Worm (Caenorhabditis elegans) whole organism, L2 larva: Measurements from ENCODE around the gene sra-11.

Experiments
- F13H6.1 ChIP-seq: sonication (generic microtip); optimal IDR thresholded peaks from 2 replicates; lab custom pipeline; 2016; ENCODE audit warnings: missing genetic modification characterization, missing compliant biosample characterization
- R02D3.7 ChIP-seq: fragments of 150-350 bp; optimal IDR thresholded peaks from 2 replicates; lab custom pipeline; 2014; ENCODE audit warnings: missing biosample characterization, missing genetic modification characterization
- Y55F3AM.14 ChIP-seq: fragments of 200-800 bp; sonication (Bioruptor generic); optimal IDR thresholded peaks from 2 replicates; lab custom pipeline; 2018; ENCODE audit warnings: mild to moderate bottlenecking, missing genetic modification characterization, missing compliant biosample characterization
- alr-1 ChIP-seq: fragments of 150-350 bp; optimal IDR thresholded peaks from 2 replicates; lab custom pipeline; 2014; ENCODE audit warnings: missing biosample characterization, missing genetic modification characterization
- aly-2 ChIP-seq: fragments of 150-350 bp; optimal IDR thresholded peaks from 2 replicates; lab custom pipeline; 2014; ENCODE audit warnings: missing biosample characterization, missing genetic modification characterization
- ama-1 ChIP-seq: fragments of 150-350 bp; optimal IDR thresholded peaks from 2 replicates; lab custom pipeline; 2018; ENCODE audit warnings: inconsistent platforms
- blmp-1 ChIP-seq: sonication (generic microtip); optimal IDR thresholded peaks from 2 replicates; lab custom pipeline; 2017; ENCODE audit warnings: missing genetic modification characterization, mild to moderate bottlenecking, missing compliant biosample characterization, antibody characterized with exemption, moderate library complexity; ENCODE audit not compliant: insufficient read depth
- ceh-16 ChIP-seq: fragments of 150-350 bp; optimal IDR thresholded peaks from 2 replicates; lab custom pipeline; 2014; ENCODE audit warnings: missing biosample characterization, missing genetic modification characterization
- crh-2 ChIP-seq: sonication (generic microtip); optimal IDR thresholded peaks from 2 replicates; lab custom pipeline; 2017; ENCODE audit warnings: missing biosample characterization, missing genetic modification characterization
- dmd-4 ChIP-seq: sonication (generic microtip); optimal IDR thresholded peaks from 2 replicates; lab custom pipeline; 2017; ENCODE audit warnings: missing biosample characterization, missing genetic modification characterization
- egl-27 ChIP-seq: sonication (generic microtip); optimal IDR thresholded peaks from 3 replicates; lab custom pipeline; 2017; ENCODE audit warnings: missing biosample characterization, missing genetic modification reagents, missing genetic modification characterization
- elt-1 ChIP-seq: fragments of 150-350 bp; optimal IDR thresholded peaks from 2 replicates; lab custom pipeline; 2014; ENCODE audit warnings: missing biosample characterization, missing genetic modification characterization
- fos-1 ChIP-seq: fragments of 150-350 bp; optimal IDR thresholded peaks from 2 replicates; lab custom pipeline; 2014; ENCODE audit warnings: missing biosample characterization, missing genetic modification characterization
- gmeb-1 ChIP-seq: fragments of 150-350 bp; optimal IDR thresholded peaks from 2 replicates; lab custom pipeline; 2014; ENCODE audit warnings: missing biosample characterization, missing genetic modification characterization
- lin-11 ChIP-seq: fragments of 150-350 bp; sonication (generic microtip); optimal IDR thresholded peaks from 2 replicates; lab custom pipeline; 2014; ENCODE audit warnings: missing biosample characterization, missing genetic modification characterization, inconsistent platforms, mixed read lengths
- lin-13 ChIP-seq: fragments of 150-350 bp; optimal IDR thresholded peaks from 2 replicates; lab custom pipeline; 2014; ENCODE audit warnings: missing biosample characterization, missing genetic modification reagents, missing genetic modification characterization
- lin-39 ChIP-seq: fragments of 150-350 bp; optimal IDR thresholded peaks from 2 replicates; lab custom pipeline; 2014; ENCODE audit warnings: missing biosample characterization, missing genetic modification reagents, missing genetic modification characterization
- lsy-2 ChIP-seq, 2 experiments: fragments of 150-350 bp in 1 of 2; sonication (generic microtip) in 1 of 2; optimal IDR thresholded peaks; 2 replicates each; lab custom pipeline; 2014 to 2017; ENCODE audit warnings: missing biosample characterization in 2 of 2, missing genetic modification characterization in 2 of 2
- mab-5 ChIP-seq: fragments of 150-350 bp; optimal IDR thresholded peaks from 2 replicates; lab custom pipeline; 2014; ENCODE audit warnings: missing biosample characterization, missing genetic modification characterization
- mbf-1 ChIP-seq: sonication (generic microtip); optimal IDR thresholded peaks from 2 replicates; lab custom pipeline; 2017; ENCODE audit warnings: missing biosample characterization, missing genetic modification characterization
- mdl-1 ChIP-seq, 2 experiments: fragments of 150-350 bp in 1 of 2; sonication (generic microtip) in 1 of 2; optimal IDR thresholded peaks; 2 replicates each; lab custom pipeline; 2017; ENCODE audit warnings: missing biosample characterization in 2 of 2, missing genetic modification characterization in 2 of 2
- nhr-11 ChIP-seq: fragments of 150-350 bp; optimal IDR thresholded peaks from 2 replicates; lab custom pipeline; 2014; ENCODE audit warnings: missing biosample characterization, missing genetic modification characterization
- nhr-12 ChIP-seq: fragments of 150-350 bp; optimal IDR thresholded peaks from 2 replicates; lab custom pipeline; 2014; ENCODE audit warnings: missing biosample characterization, missing genetic modification characterization
- nhr-129 ChIP-seq: fragments of 150-350 bp; optimal IDR thresholded peaks from 2 replicates; lab custom pipeline; 2014; ENCODE audit warnings: missing biosample characterization, missing genetic modification characterization
- nhr-21 ChIP-seq: fragments of 150-350 bp; optimal IDR thresholded peaks from 2 replicates; lab custom pipeline; 2014; ENCODE audit warnings: missing biosample characterization, missing genetic modification characterization
- nhr-237 ChIP-seq: fragments of 150-350 bp; optimal IDR thresholded peaks from 2 replicates; lab custom pipeline; 2014; ENCODE audit warnings: missing biosample characterization, missing genetic modification characterization
- nhr-25 ChIP-seq: fragments of 150-350 bp; sonication (generic microtip); optimal IDR thresholded peaks from 3 replicates; lab custom pipeline; 2014; ENCODE audit warnings: missing biosample characterization, missing genetic modification characterization
- nhr-6 ChIP-seq: fragments of 150-350 bp; optimal IDR thresholded peaks from 2 replicates; lab custom pipeline; 2014; ENCODE audit warnings: missing biosample characterization, missing genetic modification characterization
- peb-1 ChIP-seq: fragments of 150-350 bp; optimal IDR thresholded peaks from 2 replicates; lab custom pipeline; 2014; ENCODE audit warnings: missing biosample characterization, missing genetic modification characterization
- sem-4 ChIP-seq: fragments of 150-350 bp; optimal IDR thresholded peaks from 2 replicates; lab custom pipeline; 2014; ENCODE audit warnings: missing biosample characterization, missing genetic modification reagents, missing genetic modification characterization
- skn-1 ChIP-seq: sonication (generic microtip); optimal IDR thresholded peaks from 2 replicates; lab custom pipeline; 2017; ENCODE audit warnings: missing biosample characterization, missing genetic modification characterization
- sma-3 ChIP-seq: sonication (generic microtip); optimal IDR thresholded peaks from 2 replicates; lab custom pipeline; 2016; ENCODE audit warnings: missing genetic modification reagents, missing genetic modification characterization, missing compliant biosample characterization
- sma-9 ChIP-seq, 2 experiments: fragments of 150-350 bp in 1 of 2; sonication (generic microtip) in 1 of 2; optimal IDR thresholded peaks; 2 replicates each; lab custom pipeline; 2014 to 2016; ENCODE audit warnings: missing genetic modification characterization in 2 of 2, mild to moderate bottlenecking in 1 of 2, missing biosample characterization in 1 of 2, missing compliant biosample characterization in 1 of 2, missing genetic modification reagents in 1 of 2, moderate library complexity in 1 of 2
- snpc-4 ChIP-seq: fragments of 150-350 bp; optimal IDR thresholded peaks from 2 replicates; lab custom pipeline; 2014; ENCODE audit warnings: missing biosample characterization, missing genetic modification characterization
- unc-55 ChIP-seq: fragments of 150-350 bp; sonication (generic microtip); optimal IDR thresholded peaks from 3 replicates; lab custom pipeline; 2014; ENCODE audit warnings: missing biosample characterization, missing genetic modification reagents, missing genetic modification characterization
- unc-62 ChIP-seq: fragments of 150-350 bp; optimal IDR thresholded peaks from 2 replicates; lab custom pipeline; 2014; ENCODE audit warnings: missing biosample characterization, missing genetic modification reagents, missing genetic modification characterization
- zag-1 ChIP-seq: fragments of 150-350 bp; optimal IDR thresholded peaks from 2 replicates; lab custom pipeline; 2014; ENCODE audit warnings: missing biosample characterization, missing genetic modification characterization
- ztf-1 ChIP-seq: fragments of 200-800 bp; sonication (Bioruptor generic); conservative IDR thresholded peaks from 2 replicates; pipeline ENCODE4 v1.3.6; 2022; ENCODE audit warnings: missing genetic modification characterization, missing compliant biosample characterization
- ztf-11 ChIP-seq: sonication (generic microtip); optimal IDR thresholded peaks from 2 replicates; lab custom pipeline; 2017; ENCODE audit warnings: missing biosample characterization, missing genetic modification characterization
- ztf-4 ChIP-seq: fragments of 150-350 bp; optimal IDR thresholded peaks from 2 replicates; lab custom pipeline; 2014; ENCODE audit warnings: missing biosample characterization, missing genetic modification characterization

sra-11 gene

DNA sequence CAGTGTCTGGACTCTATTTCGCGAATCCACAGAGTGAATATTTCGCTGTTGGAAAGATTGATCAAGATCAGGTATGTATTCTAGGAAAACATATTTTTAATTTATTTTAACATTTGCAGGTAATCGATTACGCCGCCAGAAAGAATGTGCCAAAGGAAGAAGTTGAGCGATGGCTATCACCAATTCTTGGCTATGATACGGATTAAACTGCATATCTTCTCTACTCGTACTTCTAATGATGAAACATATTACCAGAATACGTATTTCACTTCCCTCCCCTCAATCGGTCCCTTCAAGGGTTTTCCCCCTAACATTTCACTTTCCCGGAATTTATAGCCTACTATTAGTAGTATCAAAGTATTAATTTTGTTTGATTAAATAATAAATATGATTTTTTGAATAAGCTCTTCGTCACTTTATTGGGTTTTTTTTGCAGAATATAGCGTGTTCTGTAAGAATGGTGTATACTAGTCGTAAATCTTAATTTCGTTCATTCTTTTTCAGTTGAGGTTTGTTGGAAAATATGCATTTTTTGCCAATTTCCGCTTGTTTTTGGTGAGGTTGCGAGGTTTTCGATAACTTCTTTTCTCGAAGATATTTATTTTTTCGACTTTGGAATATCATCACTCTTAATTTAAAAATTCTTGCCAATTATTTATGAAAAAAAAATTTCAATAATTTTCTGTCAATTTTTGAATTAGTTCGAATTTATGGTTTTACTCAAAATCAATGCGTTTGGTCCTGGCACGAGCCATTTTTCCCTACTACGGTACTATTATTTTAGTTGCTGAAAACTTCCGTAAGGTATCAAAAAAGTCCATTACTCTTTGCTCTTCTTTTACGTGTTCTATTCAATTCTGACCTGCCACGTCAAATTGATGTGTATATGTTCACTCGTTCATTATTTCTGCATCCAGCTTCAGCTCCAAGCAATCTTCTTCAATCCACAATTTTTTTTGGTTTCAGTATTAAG, 20.8 kb upstream of the sra-11 start:
- no peak for TF ChIP-seq snpc-4 (tag; lab: Kevin White, UChicago)
- TF ChIP-seq nhr-237 (tag; lab: Kevin White, UChicago) = no peak
- TF ChIP-seq nhr-21 (tag; lab: Kevin White, UChicago) = no peak
- no peak for TF ChIP-seq lsy-2 (tag; optimal IDR thresholded peaks at IDR 0.05; lab: Kevin White, UChicago)
- TF ChIP-seq dmd-4 (tag; lab: Kevin White, UChicago) = no peak
- TF ChIP-seq lin-39 = no peak
- no peak for TF ChIP-seq mab-5
- no peak for TF ChIP-seq ztf-4 (tag; lab: Kevin White, UChicago)
- TF ChIP-seq nhr-25 (tag; lab: Kevin White, UChicago) = no peak
- TF ChIP-seq lin-13 (GFP tag; lab: Kevin White, UChicago) = no peak
- no peak for TF ChIP-seq ztf-1
- TF ChIP-seq unc-55 = no peak
- no peak for TF ChIP-seq skn-1 (tag; lab: Kevin White, UChicago)

ce11 chrII:10925804-10926570, 15.9 kb upstream of the sra-11 start, which contains the start of gene metr-1:
Gene metr-1 (plus strand): TSS chrII:10926561.
- TF ChIP-seq sma-9 (GFP tag; optimal IDR thresholded peaks at IDR 0.05; lab: Kevin White, UChicago) (peak; percentile 15), sma-9 (tag; optimal IDR thresholded peaks at IDR 0.05; lab: Kevin White, UChicago) (no peak), nhr-129 (tag; lab: Kevin White, UChicago) (no peak), aly-2 (tag; lab: Kevin White, UChicago) (no peak), unc-55 (no peak), Y55F3AM.14 (GFP tag; lab: Kevin White, UChicago) (no peak), lin-13 (GFP tag; lab: Kevin White, UChicago) (no peak), ztf-11 (tag; lab: Kevin White, UChicago) (no peak), nhr-21 (tag; lab: Kevin White, UChicago) (peak; percentile 60), gmeb-1 (peak; percentile 63), lin-11 (tag; lab: Kevin White, UChicago) (no peak), lin-39 (no peak), fos-1 (tag; lab: Kevin White, UChicago) (peak; percentile 68), lsy-2 (tag; optimal IDR thresholded peaks at IDR 0.05; lab: Kevin White, UChicago) (peak in 1 of 2 experiments; percentile 49), nhr-11 (tag; lab: Kevin White, UChicago) (no peak), peb-1 (tag; lab: Kevin White, UChicago) (no peak), ama-1 (lab: Kevin White, UChicago) (peak; percentile 46), crh-2 (tag; lab: Kevin White, UChicago) (peak; percentile 2), mbf-1 (tag; lab: Kevin White, UChicago) (no peak)
- TF ChIP-seq, all 48 proteins: peak for 7

DNA sequence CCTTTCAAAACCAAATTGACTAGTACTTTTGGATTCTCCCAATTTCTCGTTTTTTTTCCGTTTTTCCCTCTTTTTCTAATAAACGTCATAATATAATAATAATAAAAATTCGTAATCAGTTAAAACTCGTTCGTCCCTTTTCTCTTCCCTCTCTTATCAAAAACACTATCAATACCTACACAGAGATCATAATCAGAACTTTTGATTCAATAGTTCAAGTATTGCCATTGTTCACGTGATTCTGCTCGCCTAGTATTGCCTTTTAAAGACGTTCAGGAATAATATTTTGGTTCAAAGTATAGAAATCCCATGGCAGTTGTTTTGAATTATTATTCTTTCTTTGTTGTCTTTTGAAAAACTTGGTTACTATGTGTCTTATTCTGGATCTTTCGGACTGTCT, 14.6 kb upstream of the sra-11 start:
- TF ChIP-seq gmeb-1 (peak; percentile 38), fos-1 (tag; lab: Kevin White, UChicago) (peak; percentile 96), nhr-11 (tag; lab: Kevin White, UChicago) (no peak), nhr-129 (tag; lab: Kevin White, UChicago) (no peak), nhr-237 (tag; lab: Kevin White, UChicago) (no peak), mbf-1 (tag; lab: Kevin White, UChicago) (no peak), peb-1 (tag; lab: Kevin White, UChicago) (no peak), crh-2 (tag; lab: Kevin White, UChicago) (peak; percentile 63), R02D3.7 (tag; lab: Kevin White, UChicago) (no peak), nhr-12 (tag; lab: Kevin White, UChicago) (no peak), snpc-4 (tag; lab: Kevin White, UChicago) (no peak), lin-13 (GFP tag; lab: Kevin White, UChicago) (no peak), alr-1 (no peak), nhr-6 (no peak), ceh-16 (no peak), Y55F3AM.14 (GFP tag; lab: Kevin White, UChicago) (no peak), F13H6.1 (tag; lab: Kevin White, UChicago) (no peak), sma-3 (GFP tag; lab: Kevin White, UChicago) (peak; percentile 59), egl-27 (tag; lab: Kevin White, UChicago) (no peak), mdl-1 (tag; optimal IDR thresholded peaks at IDR 0.05; lab: Kevin White, UChicago) (no peak), elt-1 (tag; lab: Kevin White, UChicago) (no peak), unc-55 (no peak), lsy-2 (tag; optimal IDR thresholded peaks at IDR 0.05; lab: Kevin White, UChicago) (peak in 1 of 2 experiments; percentile 36), mab-5 (no peak), sma-9 (GFP tag; optimal IDR thresholded peaks at IDR 0.05; lab: Kevin White, UChicago) (peak; percentile 82), sma-9 (tag; optimal IDR thresholded peaks at IDR 0.05; lab: Kevin White, UChicago) (no peak), nhr-21 (tag; lab: Kevin White, UChicago) (peak; percentile 17), blmp-1 (no peak), zag-1 (no peak), unc-62 (GFP tag; lab: Kevin White, UChicago) (no peak), sem-4 (no peak)
